Fruit fly (Drosophila melanogaster): ENCODE data around the gene CG5177.

DNA sequence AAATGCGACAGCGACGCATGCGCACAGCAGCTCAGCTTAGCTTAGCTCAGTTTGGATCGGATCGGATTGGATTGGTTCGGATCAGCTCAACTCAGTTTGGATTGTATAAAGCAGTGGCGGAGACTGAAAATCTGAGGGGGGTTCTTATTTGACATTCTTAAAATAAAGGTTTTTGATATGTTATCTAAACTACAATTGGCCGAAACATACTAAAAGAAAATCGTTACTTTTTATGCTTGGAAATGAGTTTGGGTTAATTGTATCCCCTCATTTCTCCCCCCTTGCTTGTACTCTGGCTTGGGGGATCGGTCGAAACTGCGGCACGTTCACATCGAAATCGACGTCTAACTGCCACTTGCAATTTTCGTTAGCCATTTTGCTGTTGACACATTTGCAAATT lies 28.9 kb upstream of the CG5177 start:
- TF ChIP-seq Hnf4 (GFP tag; optimal IDR thresholded peaks at IDR 0.05) (peak; percentile 77), brk (GFP tag; optimal IDR thresholded peaks at IDR 0.05) (peak; percentile 35), ey (GFP tag; optimal IDR thresholded peaks at IDR 0.05) (peak; percentile 83), dmrt93B (GFP tag; optimal IDR thresholded peaks at IDR 0.05) (peak; percentile 65), GATAd (GFP tag; optimal IDR thresholded peaks at IDR 0.05) (peak; percentile 16), HLH106 (tag; optimal IDR thresholded peaks at IDR 0.05) (peak; percentile 81), Sp1 (GFP tag; optimal IDR thresholded peaks at IDR 0.05) (no peak), tai (GFP tag; optimal IDR thresholded peaks at IDR 0.05) (no peak), CG9705 (GFP tag; optimal IDR thresholded peaks at IDR 0.05) (peak; percentile 29), sv (GFP tag; optimal IDR thresholded peaks at IDR 0.05) (no peak), Dfd (GFP tag; optimal IDR thresholded peaks at IDR 0.05) (no peak)
